Worm (Caenorhabditis elegans) whole organism, L4/young adult: ENCODE measurements around the gene C29E4.17.

Experiments used
- dao-5 ChIP-seq: sonication (generic microtip); optimal IDR thresholded peaks from 2 replicates; lab custom pipeline; 2016; ENCODE audit warnings: missing genotype, missing genetic modification characterization, moderate library complexity, missing compliant biosample characterization
- him-1 ChIP-seq: sonication (generic microtip); optimal IDR thresholded peaks from 2 replicates; lab custom pipeline; 2016; ENCODE audit warnings: missing genotype, missing genetic modification reagents, missing genetic modification characterization, missing compliant biosample characterization

- no peak for TF ChIP-seq dao-5 (tag; lab: Kevin White, UChicago)
- TF ChIP-seq him-1 (tag; lab: Kevin White, UChicago), result no peak
Observed at ce11 chrIII:7880132-7880715, 42.1 kb upstream of the C29E4.17 start.
